Worm (Caenorhabditis elegans): Measurements from ENCODE around the gene T24B8.4.

DNA sequence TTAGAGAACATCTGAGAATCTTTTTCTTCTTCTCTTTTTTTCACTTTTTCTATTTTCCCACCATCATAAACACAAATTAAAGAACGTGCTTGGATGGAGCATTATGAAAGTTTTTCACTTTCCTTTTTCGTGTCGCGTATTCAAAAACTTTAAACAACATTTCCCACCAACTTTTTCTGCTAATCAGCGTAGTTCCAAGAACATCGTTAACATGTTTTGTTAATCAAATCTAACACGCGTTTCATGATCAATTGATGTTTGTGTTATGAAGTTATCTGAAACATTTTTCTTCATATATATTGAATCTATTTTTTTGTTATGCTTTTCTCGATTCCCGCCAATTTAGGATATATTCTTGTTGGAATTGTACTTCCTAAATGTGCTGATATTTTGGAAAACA is 45.0 kb upstream of the T24B8.4 start:
- TF ChIP-seq unc-62 (GFP tag; optimal IDR thresholded peaks at IDR 0.05) (no peak), snpc-4 (tag; optimal IDR thresholded peaks at IDR 0.05) (no peak)

Measured in whole organism, L3 larva.